Worm (Caenorhabditis elegans) whole organism, mixed stage, embryonic: ENCODE data around the gene srbc-8.

ENCODE experiments used
- ceh-39 ChIP-seq: fragments of 150-350 bp; optimal IDR thresholded peaks from 2 replicates; lab custom pipeline; 2014; ENCODE audit warnings: missing biosample characterization, missing genetic modification characterization
- nhr-237 ChIP-seq: fragments of 150-350 bp; optimal IDR thresholded peaks from 2 replicates; lab custom pipeline; 2014; ENCODE audit warnings: missing biosample characterization, missing genetic modification characterization
- pha-4 ChIP-seq: fragments of 150-350 bp; optimal IDR thresholded peaks from 2 replicates; lab custom pipeline; 2018; ENCODE audit warnings: missing biosample characterization, missing genetic modification reagents, missing genetic modification characterization

DNA sequence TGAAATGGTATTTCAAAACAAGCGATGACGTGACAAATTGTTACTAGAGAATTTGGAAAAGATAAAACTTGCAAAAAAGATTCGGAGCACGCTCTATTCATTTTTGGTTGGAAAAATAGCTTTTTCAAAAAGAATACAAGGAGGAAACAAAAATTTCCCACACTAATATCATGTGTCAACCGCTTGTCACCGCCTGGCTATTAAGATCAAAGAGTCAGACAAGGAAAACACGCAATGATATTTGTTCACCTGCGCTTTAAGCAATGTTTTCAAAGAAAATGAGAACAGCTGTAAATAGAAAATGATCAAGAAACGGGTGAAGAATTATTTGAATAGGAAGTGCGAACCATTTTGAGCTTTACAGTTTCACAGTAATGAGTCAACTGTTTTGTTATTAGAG lies 8.1 kb downstream of the srbc-8 start, which contains the start of gene srh-125:
- TF ChIP-seq pha-4 (tag; lab: Kevin White, UChicago) = no peak
- TF ChIP-seq nhr-237 (tag; lab: Kevin White, UChicago) = no peak
- no peak for TF ChIP-seq ceh-39 (tag; lab: Kevin White, UChicago)
